Worm (Caenorhabditis elegans) whole organism, L3 larva: ENCODE data around the gene Y62H9A.9.

ENCODE experiments used
- R02D3.7 ChIP-seq: fragments of 150-350 bp; optimal IDR thresholded peaks from 2 replicates; lab custom pipeline; 2014; ENCODE audit warnings: missing biosample characterization, missing genetic modification characterization
- aly-2 ChIP-seq: fragments of 150-350 bp; optimal IDR thresholded peaks from 2 replicates; lab custom pipeline; 2014; ENCODE audit warnings: missing biosample characterization, missing genetic modification characterization
- ama-1 ChIP-seq: fragments of 150-350 bp; optimal IDR thresholded peaks from 2 replicates; lab custom pipeline; 2018
- ceh-28 ChIP-seq: fragments of 150-350 bp; optimal IDR thresholded peaks from 2 replicates; lab custom pipeline; 2014; ENCODE audit warnings: missing biosample characterization, missing genetic modification reagents, missing genetic modification characterization
- ceh-82 ChIP-seq: fragments of 150-350 bp; optimal IDR thresholded peaks from 2 replicates; lab custom pipeline; 2014; ENCODE audit warnings: missing biosample characterization, missing genetic modification characterization
- daf-12 ChIP-seq: fragments of 150-350 bp; optimal IDR thresholded peaks from 2 replicates; lab custom pipeline; 2014; ENCODE audit warnings: missing biosample characterization, missing genetic modification reagents, missing genetic modification characterization
- egl-27 ChIP-seq: sonication (generic microtip); optimal IDR thresholded peaks from 4 replicates; lab custom pipeline; 2017; ENCODE audit warnings: missing biosample characterization, missing genetic modification reagents, missing genetic modification characterization
- egl-5 ChIP-seq: fragments of 150-350 bp; optimal IDR thresholded peaks from 2 replicates; lab custom pipeline; 2017; ENCODE audit warnings: missing biosample characterization, missing genetic modification reagents, missing genetic modification characterization, inconsistent platforms
- elt-2 ChIP-seq: sonication (generic microtip); optimal IDR thresholded peaks from 2 replicates; lab custom pipeline; 2016; ENCODE audit warnings: missing genetic modification reagents, mild to moderate bottlenecking, missing genetic modification characterization, missing compliant biosample characterization
- eor-1 ChIP-seq, 2 experiments: fragments of 150-350 bp; optimal IDR thresholded peaks; 2 replicates each; lab custom pipeline; 2014 to 2018; ENCODE audit warnings: missing biosample characterization in 2 of 2, missing genetic modification characterization in 2 of 2
- fkh-10 ChIP-seq: sonication (generic microtip); optimal IDR thresholded peaks from 2 replicates; lab custom pipeline; 2017; ENCODE audit warnings: missing biosample characterization, missing genetic modification reagents, missing genetic modification characterization
- fos-1 ChIP-seq: fragments of 150-350 bp; optimal IDR thresholded peaks from 2 replicates; lab custom pipeline; 2014; ENCODE audit warnings: missing biosample characterization, missing genetic modification characterization
- hmg-11 ChIP-seq: sonication (generic microtip); optimal IDR thresholded peaks from 2 replicates; lab custom pipeline; 2016; ENCODE audit warnings: missing genetic modification characterization, missing compliant biosample characterization
- jun-1 ChIP-seq: fragments of 150-350 bp; optimal IDR thresholded peaks from 2 replicates; lab custom pipeline; 2014; ENCODE audit warnings: missing biosample characterization, missing genetic modification reagents, missing genetic modification characterization
- lin-15B ChIP-seq: fragments of 150-350 bp; optimal IDR thresholded peaks from 2 replicates; lab custom pipeline; 2014; ENCODE audit warnings: missing biosample characterization, missing genetic modification characterization
- lin-39 ChIP-seq: fragments of 150-350 bp; optimal IDR thresholded peaks from 2 replicates; lab custom pipeline; 2018; ENCODE audit warnings: missing biosample characterization, missing genetic modification reagents, missing genetic modification characterization
- mml-1 ChIP-seq: fragments of 150-350 bp; sonication (generic microtip); optimal IDR thresholded peaks from 3 replicates; lab custom pipeline; 2014; ENCODE audit warnings: missing biosample characterization, missing genetic modification characterization
- nfya-1 ChIP-seq: sonication (generic microtip); optimal IDR thresholded peaks from 2 replicates; lab custom pipeline; 2017; ENCODE audit warnings: missing genetic modification characterization, mild to moderate bottlenecking, missing compliant biosample characterization, antibody characterized with exemption, moderate library complexity; ENCODE audit not compliant: insufficient read depth
- nhr-11 ChIP-seq: fragments of 150-350 bp; optimal IDR thresholded peaks from 2 replicates; lab custom pipeline; 2014; ENCODE audit warnings: missing biosample characterization, missing genetic modification characterization
- nhr-12 ChIP-seq: fragments of 150-350 bp; optimal IDR thresholded peaks from 2 replicates; lab custom pipeline; 2014; ENCODE audit warnings: missing biosample characterization, missing genetic modification characterization
- nhr-23 ChIP-seq: fragments of 150-350 bp; optimal IDR thresholded peaks from 2 replicates; lab custom pipeline; 2014; ENCODE audit warnings: missing biosample characterization, missing genetic modification reagents, missing genetic modification characterization
- nhr-237 ChIP-seq: fragments of 150-350 bp; optimal IDR thresholded peaks from 2 replicates; lab custom pipeline; 2014; ENCODE audit warnings: missing biosample characterization, missing genetic modification characterization
- nhr-25 ChIP-seq: sonication (generic microtip); optimal IDR thresholded peaks from 2 replicates; lab custom pipeline; 2017; ENCODE audit warnings: missing biosample characterization, missing genetic modification characterization
- nhr-28 ChIP-seq: fragments of 150-350 bp; optimal IDR thresholded peaks from 2 replicates; lab custom pipeline; 2014; ENCODE audit warnings: missing biosample characterization, missing genetic modification characterization
- nhr-43 ChIP-seq: sonication (generic microtip); optimal IDR thresholded peaks from 2 replicates; lab custom pipeline; 2016; ENCODE audit warnings: mild to moderate bottlenecking, missing genetic modification characterization, missing compliant biosample characterization; ENCODE audit not compliant: poor library complexity, severe bottlenecking
- nhr-67 ChIP-seq: fragments of 150-350 bp; optimal IDR thresholded peaks from 2 replicates; lab custom pipeline; 2014; ENCODE audit warnings: missing biosample characterization, missing genetic modification characterization
- nhr-77 ChIP-seq: fragments of 150-350 bp; optimal IDR thresholded peaks from 2 replicates; lab custom pipeline; 2014; ENCODE audit warnings: missing biosample characterization, missing genetic modification characterization
- pha-4 ChIP-seq: fragments of 150-350 bp; optimal IDR thresholded peaks from 2 replicates; lab custom pipeline; 2014; ENCODE audit warnings: missing biosample characterization, missing genetic modification reagents, missing genetic modification characterization
- pqm-1 ChIP-seq: fragments of 150-350 bp; optimal IDR thresholded peaks from 2 replicates; lab custom pipeline; 2017; ENCODE audit warnings: missing biosample characterization, missing genetic modification characterization, inconsistent platforms
- skn-1 ChIP-seq: fragments of 150-350 bp; optimal IDR thresholded peaks from 2 replicates; lab custom pipeline; 2014; ENCODE audit warnings: missing biosample characterization, missing genetic modification characterization
- snpc-4 ChIP-seq: fragments of 150-350 bp; optimal IDR thresholded peaks from 2 replicates; lab custom pipeline; 2014; ENCODE audit warnings: missing biosample characterization, missing genetic modification characterization
- tbx-2 ChIP-seq: sonication (generic microtip); optimal IDR thresholded peaks from 2 replicates; lab custom pipeline; 2016; ENCODE audit warnings: mild to moderate bottlenecking, missing genetic modification characterization, missing compliant biosample characterization
- unc-39 ChIP-seq: sonication (generic microtip); optimal IDR thresholded peaks from 4 replicates; lab custom pipeline; 2017; ENCODE audit warnings: missing biosample characterization, missing genetic modification characterization
- ztf-11 ChIP-seq: fragments of 150-350 bp; optimal IDR thresholded peaks from 2 replicates; lab custom pipeline; 2014; ENCODE audit warnings: missing biosample characterization, missing genetic modification characterization
- ztf-4 ChIP-seq: fragments of 150-350 bp; optimal IDR thresholded peaks from 2 replicates; lab custom pipeline; 2014; ENCODE audit warnings: missing biosample characterization, missing genetic modification characterization

Gene Y62H9A.9

DNA sequence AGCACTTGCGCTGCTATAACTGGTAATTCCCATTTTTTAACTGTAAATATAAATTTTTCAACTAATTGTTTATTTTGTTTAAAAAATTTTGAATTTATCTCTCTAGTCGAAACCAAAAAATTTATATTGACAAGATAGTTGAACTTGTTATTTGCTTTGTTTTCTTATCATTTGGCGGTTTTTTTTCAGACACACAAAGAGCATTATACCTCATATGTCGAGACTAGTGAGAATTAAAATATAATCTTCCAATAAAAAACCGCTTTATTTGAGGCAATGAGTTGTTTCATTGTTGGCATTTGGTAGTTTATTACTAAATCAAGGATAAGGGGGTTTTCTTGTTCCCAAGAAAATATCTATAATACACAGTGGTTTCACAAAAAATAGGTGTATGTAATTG, 10.3 kb upstream of the Y62H9A.9 start:
- no peak for TF ChIP-seq pqm-1 (tag; lab: Kevin White, UChicago)
- TF ChIP-seq elt-2 (tag; lab: Kevin White, UChicago) = peak; percentile 56
- peak; percentile 41 for TF ChIP-seq pha-4

DNA sequence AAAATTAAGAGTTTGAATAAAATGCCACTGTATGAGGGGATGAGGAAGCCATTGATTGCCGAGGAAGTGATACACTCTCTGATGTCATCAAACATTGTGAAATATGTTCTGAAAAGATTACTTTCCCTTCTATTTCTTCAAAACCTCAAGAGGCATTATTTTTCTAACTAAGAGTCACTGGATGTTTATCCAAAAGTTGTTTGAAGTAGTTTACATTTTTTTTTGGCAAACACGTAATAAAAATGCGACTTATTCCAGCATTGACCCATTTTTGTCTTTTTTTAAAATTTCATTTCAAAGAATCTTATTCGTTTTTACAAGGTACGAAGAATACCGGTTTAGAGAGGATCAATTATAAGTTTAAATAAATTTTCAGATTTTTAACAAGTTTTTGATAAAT, 9.3 kb upstream of the Y62H9A.9 start, which contains the start of gene Y62H9A.11:
Gene Y62H9A.11 (minus strand): TSS at position 101 of the 400 bp plus-strand sequence.
- TF ChIP-seq egl-5 (tag; lab: Kevin White, UChicago) (no peak), nhr-237 (tag; lab: Kevin White, UChicago) (no peak), R02D3.7 (no peak), jun-1 (tag; lab: Kevin White, UChicago) (no peak), lin-39 (tag; lab: Kevin White, UChicago) (no peak), nfya-1 (no peak)

DNA sequence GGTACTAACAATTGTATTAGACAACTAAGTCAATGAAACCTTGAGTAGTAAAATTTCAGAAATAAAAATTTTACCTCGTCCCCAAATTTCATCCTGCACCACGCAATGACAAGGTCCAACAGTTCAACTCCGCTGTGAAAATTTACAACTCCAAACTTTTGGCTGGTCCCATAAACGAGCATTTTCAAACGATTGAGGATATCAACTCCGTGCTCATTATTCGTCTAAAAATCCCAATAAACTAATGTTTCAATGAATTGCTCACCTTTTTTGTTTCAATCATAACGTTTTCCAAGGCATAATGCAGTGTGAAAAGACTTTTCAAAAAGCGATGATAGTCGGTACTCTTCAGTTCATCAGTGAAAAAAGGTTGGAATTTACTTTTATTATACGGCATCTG, 8.7 kb upstream of the Y62H9A.9 start:
- TF ChIP-seq nhr-77 (no peak), nhr-12 (no peak), snpc-4 (no peak), nhr-67 (tag; lab: Kevin White, UChicago) (no peak), R02D3.7 (no peak), nhr-11 (no peak), ceh-82 (tag; lab: Kevin White, UChicago) (no peak), skn-1 (tag; lab: Kevin White, UChicago) (no peak), nhr-43 (tag; lab: Kevin White, UChicago) (no peak), nhr-28 (tag; lab: Kevin White, UChicago) (no peak), ceh-28 (tag; lab: Kevin White, UChicago) (no peak), ztf-4 (tag; lab: Kevin White, UChicago) (no peak), egl-5 (tag; lab: Kevin White, UChicago) (no peak), egl-27 (no peak), tbx-2 (tag; lab: Kevin White, UChicago) (no peak), unc-39 (tag; lab: Kevin White, UChicago) (no peak), fkh-10 (GFP tag; lab: Kevin White, UChicago) (no peak), lin-39 (tag; lab: Kevin White, UChicago) (no peak), eor-1 (tag; optimal IDR thresholded peaks at IDR 0.05; lab: Kevin White, UChicago) (no peak)

DNA sequence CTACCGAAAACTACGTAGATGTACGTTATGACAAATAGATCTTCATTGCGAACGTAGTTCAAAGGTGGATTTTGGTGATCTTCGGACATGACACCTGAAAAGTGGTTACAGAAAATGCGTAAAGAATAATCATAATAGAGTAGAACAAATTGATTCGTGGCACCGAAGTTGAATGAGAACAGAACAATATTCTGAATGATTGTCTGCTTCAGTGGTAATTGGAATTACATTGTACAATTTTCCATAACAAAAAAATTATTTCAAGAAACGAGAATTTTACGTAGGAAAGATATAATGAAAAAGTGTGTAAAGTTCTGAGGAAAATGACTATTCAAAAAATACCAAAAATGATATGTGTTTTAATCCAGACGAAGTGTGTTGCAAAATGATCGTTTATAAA, 4.7 kb upstream of the Y62H9A.9 start, which contains the start of gene Y62H9A.10:
Gene Y62H9A.10 (minus strand): TSS at position 101 of the 400 bp plus-strand sequence.
- no peak for TF ChIP-seq jun-1 (tag; lab: Kevin White, UChicago)
- TF ChIP-seq ztf-11 = no peak
- TF ChIP-seq nhr-43 (tag; lab: Kevin White, UChicago) = no peak
- TF ChIP-seq nhr-77 = no peak
- no peak for TF ChIP-seq lin-15B (tag; lab: Kevin White, UChicago)
- TF ChIP-seq egl-27 = no peak
- no peak for TF ChIP-seq elt-2 (tag; lab: Kevin White, UChicago)
- no peak for TF ChIP-seq ceh-28 (tag; lab: Kevin White, UChicago)
- no peak for TF ChIP-seq egl-5 (tag; lab: Kevin White, UChicago)
- TF ChIP-seq skn-1 (tag; lab: Kevin White, UChicago) = no peak
- TF ChIP-seq mml-1 (tag; lab: Kevin White, UChicago) = no peak
- no peak for TF ChIP-seq nhr-23 (tag; lab: Kevin White, UChicago)
- no peak for TF ChIP-seq nfya-1
- TF ChIP-seq, all 47 proteins: peak for 0

DNA sequence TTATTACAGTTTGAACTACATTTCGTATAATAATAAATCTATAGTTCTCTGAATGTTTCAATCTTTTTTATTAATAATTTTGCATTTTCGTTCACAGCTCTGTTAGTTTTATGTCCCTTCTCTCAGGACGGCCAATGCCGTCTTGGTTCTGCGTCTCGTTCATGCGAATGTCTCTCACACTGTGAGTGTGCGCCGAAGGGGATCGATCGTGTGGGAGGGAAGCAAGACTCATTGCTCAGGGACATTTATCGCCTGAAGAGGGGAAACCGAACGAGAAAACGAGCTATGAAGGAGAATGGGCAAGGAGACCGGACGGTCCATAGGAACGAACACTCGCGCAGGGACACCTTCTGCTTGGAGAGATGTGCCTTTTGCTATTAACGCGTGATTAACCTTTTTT, 1.1 kb upstream of the Y62H9A.9 start:
- TF ChIP-seq nhr-12 (no peak), nhr-77 (no peak), nhr-25 (tag; lab: Kevin White, UChicago) (no peak), lin-39 (tag; lab: Kevin White, UChicago) (peak; percentile 54), ceh-28 (tag; lab: Kevin White, UChicago) (peak; percentile 72), aly-2 (no peak)
- TF ChIP-seq, all 47 proteins: peak for 2

DNA sequence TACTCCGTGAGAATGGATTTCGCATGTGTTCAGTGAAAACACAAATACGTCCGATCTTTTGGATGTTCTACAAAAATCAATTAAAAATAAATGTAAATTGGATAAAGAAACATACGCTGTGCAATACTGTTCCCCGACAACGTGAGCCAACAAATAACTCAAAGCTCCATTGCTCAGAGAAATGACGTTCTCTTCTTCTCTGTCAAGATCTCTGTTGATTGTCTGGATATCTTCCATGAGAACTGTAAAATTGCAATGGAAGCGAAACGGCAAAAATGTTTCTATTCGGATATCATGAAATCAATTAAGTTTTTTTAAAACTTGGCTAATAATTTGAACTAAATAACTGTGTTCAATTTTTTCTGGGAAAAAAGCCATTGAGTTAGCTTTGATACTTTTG, 1.2 kb downstream of the Y62H9A.9 start:
- TF ChIP-seq eor-1 (tag; optimal IDR thresholded peaks at IDR 0.05; lab: Kevin White, UChicago) (no peak), fos-1 (tag; lab: Kevin White, UChicago) (no peak), ztf-4 (tag; lab: Kevin White, UChicago) (no peak), egl-5 (tag; lab: Kevin White, UChicago) (no peak), nfya-1 (no peak), daf-12 (no peak), nhr-43 (tag; lab: Kevin White, UChicago) (no peak), pha-4 (no peak), aly-2 (no peak), elt-2 (tag; lab: Kevin White, UChicago) (no peak), R02D3.7 (no peak), hmg-11 (tag; lab: Kevin White, UChicago) (no peak), ama-1 (lab: Kevin White, UChicago) (no peak), ceh-28 (tag; lab: Kevin White, UChicago) (no peak), ceh-82 (tag; lab: Kevin White, UChicago) (no peak), lin-39 (tag; lab: Kevin White, UChicago) (no peak)
